Fruit fly (Drosophila melanogaster): ENCODE measurements around the gene CenB1A.
A peak's percentile ranks its signal among the peaks of the same experiment; 100 is the strongest.

Gene CenB1A

DNA sequence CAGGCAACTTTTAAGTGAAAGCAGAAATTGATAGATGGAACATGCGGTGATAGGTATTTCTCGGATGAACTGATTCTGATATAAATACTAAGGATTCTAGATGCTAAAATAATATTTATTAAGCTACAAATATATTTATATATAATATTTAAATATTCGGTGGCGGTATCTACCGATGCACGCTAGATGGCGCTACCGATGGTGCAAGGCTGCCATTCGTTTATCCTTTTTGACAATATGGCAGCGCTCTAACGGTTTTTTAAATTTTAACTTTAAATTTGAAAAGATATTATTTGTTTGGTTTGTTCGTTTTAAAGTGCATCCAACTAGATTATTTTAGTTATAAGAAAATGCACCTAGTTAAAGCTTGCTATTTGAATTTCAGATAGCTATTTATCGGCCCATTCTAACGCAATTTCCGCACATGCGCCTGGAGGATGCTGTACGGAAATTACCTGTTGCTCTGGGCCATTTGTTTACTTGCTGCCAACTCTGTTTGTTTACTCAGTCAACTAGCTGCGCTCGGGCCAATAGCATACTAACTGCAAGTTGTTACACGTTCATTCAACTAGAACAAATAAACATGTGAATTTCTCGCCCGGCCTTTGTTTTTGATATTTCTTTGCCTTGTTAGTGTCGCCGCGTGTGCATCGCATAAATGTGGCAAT lies 41.2 kb downstream of the CenB1A start, which contains the start of gene VhaAC39-2:
TSS of gene VhaAC39-2 (minus strand) at position 28 of the 668 bp plus-strand sequence.
- no peak for TF ChIP-seq fd96Ca (GFP tag; IDR thresholded peaks at IDR 0.05)
- TF ChIP-seq CG12605 (GFP tag; IDR thresholded peaks at IDR 0.05), result peak; percentile 63; the same call in 1 of the 2 replicates

DNA sequence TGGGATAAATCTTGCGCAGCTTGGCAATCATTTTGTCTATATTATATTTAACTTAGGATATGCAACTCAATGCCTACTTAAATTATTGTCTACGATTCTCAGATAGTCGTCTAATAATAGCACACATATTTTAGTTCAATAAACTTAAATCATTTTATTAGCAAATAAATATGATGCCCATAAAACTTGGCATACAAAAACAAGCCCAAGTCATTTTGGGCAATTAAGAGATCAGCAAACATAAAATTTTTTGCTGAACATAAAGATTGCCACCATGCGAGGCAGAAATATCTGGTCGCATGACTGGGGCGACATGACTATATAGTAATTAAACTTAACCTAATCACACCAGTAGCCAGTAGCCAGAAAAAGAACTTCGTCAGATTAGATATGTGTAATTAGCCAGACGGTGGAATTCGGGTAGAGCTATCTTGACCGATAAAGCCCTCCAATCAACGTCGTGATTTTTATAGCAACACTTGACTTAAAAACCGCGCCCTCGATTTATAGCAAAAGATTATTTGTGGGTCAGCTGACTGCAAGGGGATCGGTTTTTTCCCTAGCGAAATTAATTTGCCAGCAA lies 43.2 kb downstream of the CenB1A start, which contains the start of gene CG13829:
TSS of gene CG13829 (minus strand) at position 51 of the 583 bp plus-strand sequence.
- no peak for TF ChIP-seq Ets98B (GFP tag; IDR thresholded peaks at IDR 0.05)
- TF ChIP-seq fd96Ca (GFP tag; IDR thresholded peaks at IDR 0.05), result no peak
- TF ChIP-seq CG9948 (tag; optimal IDR thresholded peaks at IDR 0.05), result no peak
- TF ChIP-seq CG15710 (tag; optimal IDR thresholded peaks at IDR 0.05), result no peak

DNA sequence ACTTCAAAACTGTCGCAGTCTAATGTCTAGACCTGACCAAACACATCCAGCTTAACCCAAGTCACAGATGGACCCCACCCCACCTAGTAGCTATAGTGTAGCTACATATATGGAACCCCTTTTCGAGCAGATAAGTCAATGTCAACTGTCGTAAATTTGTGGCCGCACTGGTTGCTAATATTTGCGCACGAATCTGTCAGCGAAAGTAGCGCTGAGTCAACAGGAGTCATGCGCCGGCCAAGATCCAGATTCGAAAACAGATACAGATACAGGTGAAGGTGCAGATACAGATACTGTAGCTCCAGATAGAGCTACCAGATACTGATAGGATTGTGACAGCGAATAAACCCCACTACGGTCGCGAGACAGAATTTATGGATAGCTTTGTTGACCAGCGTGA lies 45.9 kb downstream of the CenB1A start:
- TF ChIP-seq CG17806 (tag; optimal IDR thresholded peaks at IDR 0.05) (no peak), Pif1A (GFP tag; optimal IDR thresholded peaks at IDR 0.05) (no peak)

DNA sequence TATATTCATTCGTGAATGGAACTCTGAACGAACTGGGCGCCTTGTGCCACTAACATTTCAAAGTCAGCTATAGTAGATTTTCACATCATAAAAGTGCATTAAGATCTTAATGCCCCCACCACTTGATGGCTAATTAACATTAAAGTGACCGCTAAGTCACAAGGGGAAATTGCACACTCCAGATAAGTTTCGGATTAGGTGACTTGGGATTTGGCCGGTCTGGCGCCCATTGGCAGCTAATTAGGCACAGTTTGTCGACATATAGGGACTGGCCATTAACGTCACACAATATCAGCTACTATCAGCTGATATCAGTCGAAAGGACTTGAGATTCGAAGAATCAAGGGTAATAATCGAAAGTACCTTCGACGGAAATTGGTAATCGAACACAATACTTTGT lies 46.4 kb downstream of the CenB1A start:
- TF ChIP-seq CG8301 (tag; optimal IDR thresholded peaks at IDR 0.05) (no peak), CG10348 (GFP tag; IDR thresholded peaks at IDR 0.05) (no peak), gl (tag; optimal IDR thresholded peaks at IDR 0.05) (no peak), Pif1B (GFP tag; optimal IDR thresholded peaks at IDR 0.05) (no peak)

DNA sequence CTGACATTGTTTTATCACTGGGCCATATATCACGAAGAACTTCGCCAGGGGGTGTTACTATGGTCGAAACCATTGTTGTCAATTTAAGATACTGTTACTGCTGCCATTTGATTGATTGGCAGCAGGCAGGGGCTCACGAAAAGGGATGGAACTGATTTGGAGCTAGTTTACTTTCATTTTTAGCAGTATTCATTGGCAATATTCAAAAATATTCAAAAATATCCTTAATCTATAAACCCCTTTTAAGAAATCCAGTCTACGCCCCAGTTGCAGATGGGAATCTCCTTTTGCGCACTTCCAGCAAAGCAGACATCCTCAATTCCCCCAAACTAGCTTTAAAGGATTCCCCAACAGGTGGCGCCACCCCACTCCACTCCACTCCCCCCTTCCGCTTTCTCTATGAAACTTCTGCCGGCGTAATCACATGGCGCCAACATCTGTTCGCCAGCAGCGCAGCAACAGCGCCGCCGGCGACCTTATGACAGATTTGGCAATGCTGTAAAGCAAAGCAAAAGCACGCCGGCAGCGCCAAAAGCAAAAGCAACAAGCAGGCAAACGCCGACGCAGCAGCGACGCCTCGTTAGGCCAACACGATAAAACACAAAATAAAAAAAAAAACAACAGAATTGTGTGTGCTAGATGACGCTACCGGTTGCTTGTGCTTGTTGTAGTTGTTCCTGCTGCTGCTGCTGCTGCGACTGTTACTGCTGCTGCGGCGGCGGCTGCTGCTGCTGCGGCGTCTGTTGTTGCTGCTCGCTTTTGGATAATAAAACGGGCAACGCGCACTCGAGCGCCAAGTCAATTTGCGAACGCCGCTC lies 49.5 kb downstream of the CenB1A start, which contains the start of gene Irk1:
TSS of gene Irk1 (plus strand) at position 811 of the 818 bp plus-strand sequence.
- TF ChIP-seq CG8159 (tag; optimal IDR thresholded peaks at IDR 0.05), result no peak
- TF ChIP-seq CG13204 (GFP tag; optimal IDR thresholded peaks at IDR 0.05), result no peak
- TF ChIP-seq CG34367 (tag; optimal IDR thresholded peaks at IDR 0.05), result no peak
- peak; percentile 30; the same call in 1 of the 3 replicates for TF ChIP-seq fd96Ca (GFP tag; IDR thresholded peaks at IDR 0.05)
- 0 out of 3 replicates have a peak, but pooled peaks have one; percentile 3 for TF ChIP-seq CG4496 (GFP tag; IDR thresholded peaks at IDR 0.05)
- no peak for TF ChIP-seq CG12605 (GFP tag; IDR thresholded peaks at IDR 0.05)

DNA sequence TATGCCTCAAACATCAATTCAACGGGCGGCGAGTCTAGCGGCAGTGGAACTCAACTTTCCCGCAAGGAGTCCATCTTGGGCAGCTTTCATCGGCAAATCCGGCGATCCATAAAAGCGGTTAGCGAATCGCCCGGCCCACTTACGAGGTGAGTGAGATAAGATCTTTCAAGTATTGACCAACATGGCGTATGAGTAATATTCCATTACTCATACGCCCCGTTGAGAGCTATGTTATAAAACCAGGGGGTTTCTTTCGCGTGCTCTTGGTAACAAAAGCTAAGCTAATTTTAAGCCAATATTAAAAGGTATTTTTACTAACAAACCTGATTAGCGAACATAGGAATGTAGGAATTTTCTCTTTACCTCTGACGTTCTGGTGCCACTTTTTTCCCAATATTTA lies 52.1 kb downstream of the CenB1A start:
- TF ChIP-seq CG15710 (tag; optimal IDR thresholded peaks at IDR 0.05) (no peak), CG32121 (GFP tag; IDR thresholded peaks at IDR 0.05) (no peak), CG14655 (GFP tag; optimal IDR thresholded peaks at IDR 0.05) (no peak), gl (tag; optimal IDR thresholded peaks at IDR 0.05) (no peak), CG34367 (tag; optimal IDR thresholded peaks at IDR 0.05) (no peak)

DNA sequence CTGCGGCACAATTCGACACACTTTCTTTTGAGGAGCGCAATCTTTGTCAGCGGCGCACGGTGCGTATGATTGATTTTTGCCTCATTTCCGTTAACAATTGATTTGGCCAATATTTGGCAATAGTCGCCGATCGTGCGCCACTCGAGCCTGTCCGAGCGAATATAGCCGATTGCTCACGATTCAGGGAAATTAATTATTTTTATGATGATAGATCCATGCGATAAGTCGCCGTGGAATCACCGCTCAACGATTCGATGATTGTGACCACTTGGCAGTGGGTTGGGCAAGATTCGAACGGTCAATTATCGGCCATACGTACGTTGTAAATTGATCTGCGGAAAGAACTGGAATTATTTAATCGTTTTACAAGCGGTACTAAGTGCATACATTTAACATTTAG lies 53.7 kb downstream of the CenB1A start:
- TF ChIP-seq EcR (GFP tag; optimal IDR thresholded peaks at IDR 0.05), result no peak
- TF ChIP-seq Ets98B (GFP tag; IDR thresholded peaks at IDR 0.05), result no peak

DNA sequence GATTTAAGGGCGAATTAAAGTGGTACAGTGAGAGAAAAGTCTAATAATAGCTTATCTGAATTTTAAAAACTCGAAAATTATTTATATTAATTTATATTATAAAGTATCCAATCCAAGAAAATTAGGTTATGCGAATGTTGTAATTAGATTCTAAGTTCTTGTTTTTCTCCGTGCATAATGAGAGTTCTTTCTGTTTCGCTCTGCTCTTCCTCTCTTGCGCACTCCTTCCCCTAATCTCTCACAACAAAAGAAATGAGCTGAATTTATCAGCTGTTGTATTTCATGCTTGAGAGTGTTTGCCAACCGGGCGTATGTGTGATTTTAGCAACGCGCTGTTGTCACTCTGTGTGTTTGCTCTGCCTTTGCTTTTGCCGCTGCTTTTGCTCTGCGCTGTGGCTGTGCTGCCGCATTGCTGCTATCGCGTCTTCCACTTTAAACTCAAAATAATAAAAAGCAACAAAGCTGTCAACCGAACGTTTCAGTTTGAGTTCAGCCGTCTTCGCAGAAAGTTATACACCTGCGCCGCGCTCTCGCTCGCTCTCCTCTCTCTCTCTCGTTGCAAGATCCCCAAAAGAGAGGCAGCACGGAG lies 55.3 kb downstream of the CenB1A start, which contains the start of gene CG46310:
TSS of gene CG46310 (plus strand) at position 481 of the 589 bp plus-strand sequence.
- peak; percentile 78 for TF ChIP-seq CG8159 (tag; optimal IDR thresholded peaks at IDR 0.05)
- peak; percentile 83 for TF ChIP-seq rn (GFP tag; IDR thresholded peaks at IDR 0.05)
- TF ChIP-seq CG13204 (GFP tag; optimal IDR thresholded peaks at IDR 0.05), result peak; percentile 47
- peak; percentile 89 for TF ChIP-seq CG4496 (GFP tag; IDR thresholded peaks at IDR 0.05)
- peak; percentile 68 for TF ChIP-seq CG15710 (tag; optimal IDR thresholded peaks at IDR 0.05)
- peak; percentile 53 for TF ChIP-seq CG9948 (tag; optimal IDR thresholded peaks at IDR 0.05)
- TF ChIP-seq CG32121 (GFP tag; IDR thresholded peaks at IDR 0.05), result peak; percentile 87
- TF ChIP-seq EcR (GFP tag; optimal IDR thresholded peaks at IDR 0.05), result peak; percentile 58
- TF ChIP-seq Ets98B (GFP tag; IDR thresholded peaks at IDR 0.05), result peak; percentile 79
- TF ChIP-seq CG8301 (tag; optimal IDR thresholded peaks at IDR 0.05), result peak; percentile 68
- peak; percentile 42 for TF ChIP-seq gl (tag; optimal IDR thresholded peaks at IDR 0.05)
- TF ChIP-seq Pif1A (GFP tag; optimal IDR thresholded peaks at IDR 0.05), result peak; percentile 76
- peak; percentile 59 for TF ChIP-seq D1 (tag; optimal IDR thresholded peaks at IDR 0.05)
- no peak; the same call in 1 of the 3 replicates for TF ChIP-seq fd96Ca (GFP tag; IDR thresholded peaks at IDR 0.05)
- peak; percentile 83 for TF ChIP-seq CG12605 (GFP tag; IDR thresholded peaks at IDR 0.05)
- no peak for TF ChIP-seq CG34367 (tag; optimal IDR thresholded peaks at IDR 0.05)
- TF ChIP-seq CG17806 (tag; optimal IDR thresholded peaks at IDR 0.05), result peak; percentile 64
- TF ChIP-seq CG14655 (GFP tag; optimal IDR thresholded peaks at IDR 0.05), result peak; percentile 77
- peak; percentile 62 for TF ChIP-seq Pif1B (GFP tag; optimal IDR thresholded peaks at IDR 0.05)
- TF ChIP-seq Snoo (tag; optimal IDR thresholded peaks at IDR 0.05), result peak; percentile 96
- TF ChIP-seq CG10348 (GFP tag; IDR thresholded peaks at IDR 0.05), result no peak
